Fruit fly (Drosophila melanogaster): Measurements from ENCODE around the gene CG9701.
A peak's percentile ranks its signal among the peaks of the same experiment; 100 is the strongest.

Gene CG9701

dm6 chr3L:16760274-16760673, 26.9 kb downstream of the CG9701 start (continued):
- TF ChIP-seq B-H2 (GFP tag; optimal IDR thresholded peaks at IDR 0.05) (no peak), tup (GFP tag; optimal IDR thresholded peaks at IDR 0.05) (no peak), abd-A (tag; optimal IDR thresholded peaks at IDR 0.05) (no peak), CG13424 (tag; optimal IDR thresholded peaks at IDR 0.05) (peak; percentile 20), crol (GFP tag; IDR thresholded peaks at IDR 0.05) (0 out of 2 replicates have a peak, but pooled peaks have one; percentile 1), btn (GFP tag; optimal IDR thresholded peaks at IDR 0.05) (no peak), CG33213 (GFP tag; optimal IDR thresholded peaks at IDR 0.05) (no peak), CG2678 (tag; optimal IDR thresholded peaks at IDR 0.05) (peak; percentile 39), CG31441 (GFP tag; IDR thresholded peaks at IDR 0.05) (peak; percentile 55), wor (GFP tag; IDR thresholded peaks at IDR 0.05) (no peak), slp2 (GFP tag; optimal IDR thresholded peaks at IDR 0.05) (peak; percentile 32), CG10209 (GFP tag; optimal IDR thresholded peaks at IDR 0.05) (peak; percentile 20), CG12219 (GFP tag; optimal IDR thresholded peaks at IDR 0.05) (peak; percentile 23), CG32532 (GFP tag; IDR thresholded peaks at IDR 0.05) (no peak), peb (GFP tag; IDR thresholded peaks at IDR 0.05) (no peak), Dek (tag; optimal IDR thresholded peaks at IDR 0.05) (no peak), CG6654 (GFP tag; optimal IDR thresholded peaks at IDR 0.05) (no peak), lbe (GFP tag; optimal IDR thresholded peaks at IDR 0.05) (no peak), CG17829 (tag; optimal IDR thresholded peaks at IDR 0.05) (peak; percentile 14), CG11723 (GFP tag; optimal IDR thresholded peaks at IDR 0.05) (no peak), sug (tag; optimal IDR thresholded peaks at IDR 0.05) (no peak), amos (GFP tag; IDR thresholded peaks at IDR 0.05; ENCODE audit: partially characterized antibody) (no peak), NC2β (GFP tag; optimal IDR thresholded peaks at IDR 0.05) (no peak), Med (GFP tag) (peak; percentile 77), chm (GFP tag; IDR thresholded peaks at IDR 0.05) (peak; percentile 48; the same call in 1 of the 2 replicates), Fer3 (tag; optimal IDR thresholded peaks at IDR 0.05) (peak; percentile 5), CG30403 (GFP tag; optimal IDR thresholded peaks at IDR 0.05) (peak; percentile 37), CG11456 (GFP tag; IDR thresholded peaks at IDR 0.05) (no peak), tap (tag; optimal IDR thresholded peaks at IDR 0.05) (no peak), Gsc (GFP tag; IDR thresholded peaks at IDR 0.05) (no peak), CG31224 (GFP tag; IDR thresholded peaks at IDR 0.05) (no peak), CG3281 (GFP tag; optimal IDR thresholded peaks at IDR 0.05) (no peak), ato (GFP tag; IDR thresholded peaks at IDR 0.05; ENCODE audit: partially characterized antibody) (no peak), Optix (GFP tag; IDR thresholded peaks at IDR 0.05) (peak; percentile 66; the same call in 2 of the 3 replicates), Lhr (GFP tag; optimal IDR thresholded peaks at IDR 0.05) (peak; percentile 4), oc (tag; optimal IDR thresholded peaks at IDR 0.05) (peak; percentile 51), CG30431 (GFP tag; optimal IDR thresholded peaks at IDR 0.05) (peak; percentile 12), Sry-δ (GFP tag; optimal IDR thresholded peaks at IDR 0.05) (no peak), zf30C (GFP tag; optimal IDR thresholded peaks at IDR 0.05) (no peak), bab2 (GFP tag; optimal IDR thresholded peaks at IDR 0.05) (peak; percentile 21), CG18599 (GFP tag; optimal IDR thresholded peaks at IDR 0.05) (no peak), Poxn (GFP tag; IDR thresholded peaks at IDR 0.05) (no peak), Taf1 (GFP tag; IDR thresholded peaks at IDR 0.05) (no peak), Hey (tag; optimal IDR thresholded peaks at IDR 0.05) (peak; percentile 8), kay (GFP tag; optimal IDR thresholded peaks at IDR 0.05) (no peak), CG11560 (tag; IDR thresholded peaks at IDR 0.05) (no peak), CG8388 (GFP tag; optimal IDR thresholded peaks at IDR 0.05) (peak; percentile 34), Camta (GFP tag; optimal IDR thresholded peaks at IDR 0.05) (no peak), CG17186 (GFP tag; optimal IDR thresholded peaks at IDR 0.05) (no peak), ewg (GFP tag; optimal IDR thresholded peaks at IDR 0.05) (peak; percentile 36), dati (GFP tag; IDR thresholded peaks at IDR 0.05) (no peak), Ets97D (GFP tag; optimal IDR thresholded peaks at IDR 0.05) (no peak)
